Worm (Caenorhabditis elegans): Measurements from ENCODE around the gene osm-6.

ce11 chrV:11891143-11891862 lies 35.9 kb downstream of the osm-6 start, which contains the start of the genes sodh-2 and srx-76:
- TF ChIP-seq sem-4 (tag; optimal IDR thresholded peaks at IDR 0.05) (no peak), fos-1 (tag; optimal IDR thresholded peaks at IDR 0.05) (no peak), ama-1 (optimal IDR thresholded peaks at IDR 0.05) (no peak), ztf-11 (tag; optimal IDR thresholded peaks at IDR 0.05) (no peak), unc-55 (GFP tag; optimal IDR thresholded peaks at IDR 0.05) (no peak), snpc-4 (tag; optimal IDR thresholded peaks at IDR 0.05) (no peak), nhr-25 (tag; optimal IDR thresholded peaks at IDR 0.05) (no peak), elt-3 (tag; optimal IDR thresholded peaks at IDR 0.05) (no peak), nhr-6 (tag; optimal IDR thresholded peaks at IDR 0.05) (no peak)
